Fruit fly (Drosophila melanogaster): ENCODE data around the gene RnrL.
A peak's percentile ranks its signal among the peaks of the same experiment; 100 is the strongest.

Gene RnrL

DNA sequence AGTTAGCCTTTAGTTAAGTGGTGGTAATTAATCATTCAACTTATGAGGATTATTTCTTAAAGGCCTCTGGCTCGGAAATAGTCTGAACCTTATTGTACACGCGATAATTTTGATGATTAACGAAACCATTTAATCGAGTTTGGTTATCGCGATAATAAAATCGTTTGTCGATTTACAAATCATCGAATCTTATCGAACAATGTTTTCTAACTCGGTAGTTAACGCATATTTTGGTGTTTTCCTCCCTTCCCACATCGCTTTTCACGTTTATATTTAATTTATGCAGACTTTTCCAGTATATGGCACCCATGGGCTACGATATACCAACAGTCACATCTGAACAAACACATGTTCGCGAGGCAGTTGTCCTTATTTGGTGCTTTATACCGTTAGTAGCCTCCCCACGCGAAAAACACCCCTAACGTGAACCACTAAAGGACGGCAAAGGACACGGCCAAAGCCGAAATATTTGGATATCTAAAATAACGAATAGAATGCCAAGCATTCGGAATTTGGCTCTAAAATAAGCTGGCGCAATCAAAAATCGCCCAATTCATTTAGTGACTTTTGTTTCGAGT lies 16.4 kb upstream of the RnrL start, which contains the start of gene Frmd5 (continued):
- peak in 1 of 2 experiments; percentile 54 for TF ChIP-seq crp (GFP tag; optimal IDR thresholded peaks at IDR 0.05)
- TF ChIP-seq nerfin-2 (GFP tag; IDR thresholded peaks at IDR 0.05; ENCODE audit: partially characterized antibody): peak; percentile 50; the same call in 1 of the 2 replicates
- no peak for TF ChIP-seq CG8281 (tag; optimal IDR thresholded peaks at IDR 0.05)
- no peak for TF ChIP-seq Doc3 (GFP tag; IDR thresholded peaks at IDR 0.05; ENCODE audit: partially characterized antibody)
- TF ChIP-seq Ravus (GFP tag; IDR thresholded peaks at IDR 0.05): no peak
- no peak for TF ChIP-seq ATbp (GFP tag; optimal IDR thresholded peaks at IDR 0.05)
- TF ChIP-seq CG8924 (tag; optimal IDR thresholded peaks at IDR 0.05): no peak
- peak; percentile 65 for TF ChIP-seq CG14860 (GFP tag; IDR thresholded peaks at IDR 0.05; ENCODE audit: partially characterized antibody)
- no peak for TF ChIP-seq CG7786 (GFP tag; optimal IDR thresholded peaks at IDR 0.05)
- no peak for TF ChIP-seq tna (GFP tag; IDR thresholded peaks at IDR 0.05; ENCODE audit: partially characterized antibody)
- no peak for TF ChIP-seq H15 (GFP tag; IDR thresholded peaks at IDR 0.05)
- TF ChIP-seq ro (GFP tag; IDR thresholded peaks at IDR 0.05): no peak
- TF ChIP-seq HLH4C (GFP tag; IDR thresholded peaks at IDR 0.05; ENCODE audit: partially characterized antibody): peak; percentile 62
- no peak for TF ChIP-seq Dek (tag; optimal IDR thresholded peaks at IDR 0.05)
- TF ChIP-seq CG17361 (GFP tag; IDR thresholded peaks at IDR 0.05): no peak
- TF ChIP-seq Scr (GFP tag; IDR thresholded peaks at IDR 0.05; ENCODE audit: partially characterized antibody): peak; percentile 54
- no peak for TF ChIP-seq cwo (GFP tag; optimal IDR thresholded peaks at IDR 0.05)
- peak; percentile 66; the same call in 2 of the 4 replicates for TF ChIP-seq Dll (GFP tag; IDR thresholded peaks at IDR 0.05; ENCODE audit: partially characterized antibody)
- TF ChIP-seq hkb (optimal IDR thresholded peaks at IDR 0.05): no peak
- no peak for TF ChIP-seq hkb (GFP tag; IDR thresholded peaks at IDR 0.05)
- TF ChIP-seq eve (GFP tag; optimal IDR thresholded peaks at IDR 0.05): no peak
- no peak for TF ChIP-seq CG17385 (GFP tag; optimal IDR thresholded peaks at IDR 0.05)
- no peak for TF ChIP-seq Dp (GFP tag; optimal IDR thresholded peaks at IDR 0.05)
- TF ChIP-seq Lpt (GFP tag; optimal IDR thresholded peaks at IDR 0.05): no peak
- 0 out of 2 replicates have a peak, but pooled peaks have one; percentile 29 for TF ChIP-seq ato (GFP tag; IDR thresholded peaks at IDR 0.05; ENCODE audit: partially characterized antibody)
- peak; percentile 63; the same call in 1 of the 3 replicates for TF ChIP-seq CG16813 (GFP tag; IDR thresholded peaks at IDR 0.05; ENCODE audit: partially characterized antibody)
- peak; percentile 46 for TF ChIP-seq gfzf (GFP tag; optimal IDR thresholded peaks at IDR 0.05)
- peak; percentile 55; the same call in 2 of the 3 replicates for TF ChIP-seq CG6791 (GFP tag; IDR thresholded peaks at IDR 0.05; ENCODE audit: partially characterized antibody)
- TF ChIP-seq danr (GFP tag; IDR thresholded peaks at IDR 0.05): no peak
- no peak for TF ChIP-seq CG10147 (GFP tag; optimal IDR thresholded peaks at IDR 0.05)
- TF ChIP-seq br (optimal IDR thresholded peaks at IDR 0.05): no peak
- no peak for TF ChIP-seq wor (GFP tag; IDR thresholded peaks at IDR 0.05)
- TF ChIP-seq CG2889 (GFP tag; IDR thresholded peaks at IDR 0.05): no peak
- TF ChIP-seq zen2 (GFP tag; IDR thresholded peaks at IDR 0.05; ENCODE audit: partially characterized antibody): 0 out of 3 replicates have a peak, but pooled peaks have one; percentile 28
- TF ChIP-seq CG1024 (GFP tag; IDR thresholded peaks at IDR 0.05): no peak
- peak; percentile 5 for TF ChIP-seq CG1603 (tag; optimal IDR thresholded peaks at IDR 0.05)
- TF ChIP-seq CG17186 (GFP tag; optimal IDR thresholded peaks at IDR 0.05): no peak
- TF ChIP-seq CG30020 (tag; optimal IDR thresholded peaks at IDR 0.05): no peak
- TF ChIP-seq Bgb (GFP tag; IDR thresholded peaks at IDR 0.05; ENCODE audit: partially characterized antibody): 0 out of 2 replicates have a peak, but pooled peaks have one; percentile 7
- TF ChIP-seq CG42726 (GFP tag; IDR thresholded peaks at IDR 0.05; ENCODE audit: partially characterized antibody): no peak
- TF ChIP-seq Ada2b (GFP tag; IDR thresholded peaks at IDR 0.05): no peak
- no peak for TF ChIP-seq CG2129 (GFP tag; IDR thresholded peaks at IDR 0.05; ENCODE audit: partially characterized antibody)
- TF ChIP-seq CG8388 (GFP tag; optimal IDR thresholded peaks at IDR 0.05): peak; percentile 5
- TF ChIP-seq CG15601 (tag; optimal IDR thresholded peaks at IDR 0.05): no peak
- no peak for TF ChIP-seq CG4854 (GFP tag; optimal IDR thresholded peaks at IDR 0.05)
- TF ChIP-seq slp2 (GFP tag; optimal IDR thresholded peaks at IDR 0.05): no peak
- TF ChIP-seq HmgD (GFP tag; optimal IDR thresholded peaks at IDR 0.05): no peak
- TF ChIP-seq dan (GFP tag; IDR thresholded peaks at IDR 0.05): no peak

All from whole organism, embryonic.